Fruit fly (Drosophila melanogaster) whole organism, embryonic: Measurements from ENCODE around the gene CG46307.
A peak's percentile ranks its signal among the peaks of the same experiment; 100 is the strongest.

ENCODE experiments used
- Atf6 ChIP-seq: fragments of 200-800 bp; sonication (Bioruptor generic); IDR thresholded peaks from 2 replicates; pipeline ENCODE4 v1.3.6; 2022; ENCODE audit warnings: missing biosample characterization, missing genetic modification characterization
- C15 ChIP-seq: fragments of 200-800 bp; sonication (Bioruptor generic); IDR thresholded peaks from 3 replicates; pipeline ENCODE4 v1.3.6; 2022; ENCODE audit warnings: missing biosample characterization, missing genetic modification characterization
- CG10267 ChIP-seq: fragments of 200-800 bp; sonication (Bioruptor generic); optimal IDR thresholded peaks from 2 replicates; lab custom pipeline; 2018; ENCODE audit warnings: missing biosample characterization, mild to moderate bottlenecking, missing genetic modification characterization, moderate library complexity
- CG10274 ChIP-seq: fragments of 200-800 bp; sonication (Bioruptor generic); optimal IDR thresholded peaks from 3 replicates; lab custom pipeline; 2017; ENCODE audit warnings: missing biosample characterization, mild to moderate bottlenecking, missing genetic modification characterization
- CG10565 ChIP-seq: fragments of 200-800 bp; sonication (Bioruptor generic); optimal IDR thresholded peaks from 3 replicates; lab custom pipeline; 2016; ENCODE audit warnings: missing biosample characterization, mild to moderate bottlenecking, missing genetic modification characterization
- CG1233 ChIP-seq: fragments of 200-800 bp; sonication (Bioruptor generic); optimal IDR thresholded peaks from 4 replicates; lab custom pipeline; 2018; ENCODE audit warnings: missing biosample characterization, mild to moderate bottlenecking, missing genetic modification characterization
- CG13624 ChIP-seq: fragments of 200-800 bp; sonication (Bioruptor generic); optimal IDR thresholded peaks from 2 replicates; lab custom pipeline; 2016; ENCODE audit warnings: missing biosample characterization, missing genetic modification characterization
- CG14014 ChIP-seq: fragments of 200-800 bp; sonication (Bioruptor generic); IDR thresholded peaks from 2 replicates; pipeline ENCODE4 v1.3.6; 2022; ENCODE audit warnings: missing biosample characterization, missing genetic modification characterization
- CG16779 ChIP-seq: fragments of 200-800 bp; sonication (Bioruptor generic); IDR thresholded peaks from 2 replicates; pipeline ENCODE4 v1.3.6; 2022; ENCODE audit warnings: missing biosample characterization, missing genetic modification characterization
- CG17829 ChIP-seq: fragments of 200-800 bp; optimal IDR thresholded peaks from 2 replicates; lab custom pipeline; 2019; ENCODE audit warnings: missing biosample characterization, mild to moderate bottlenecking, missing genetic modification characterization, moderate library complexity
- CG1792 ChIP-seq: fragments of 200-800 bp; sonication (Bioruptor generic); optimal IDR thresholded peaks from 2 replicates; lab custom pipeline; 2016; ENCODE audit warnings: missing biosample characterization, missing genetic modification characterization
- CG18599 ChIP-seq: fragments of 200-800 bp; sonication (Bioruptor generic); optimal IDR thresholded peaks from 3 replicates; lab custom pipeline; 2017; ENCODE audit warnings: missing biosample characterization, missing genetic modification characterization, mild to moderate bottlenecking, moderate library complexity, missing genetic modification reagents
- CG2116 ChIP-seq: fragments of 200-800 bp; sonication (Bioruptor generic); optimal IDR thresholded peaks from 3 replicates; lab custom pipeline; 2018; ENCODE audit warnings: missing biosample characterization, mild to moderate bottlenecking, missing genetic modification characterization
- CG30020 ChIP-seq: fragments of 200-800 bp; optimal IDR thresholded peaks from 2 replicates; lab custom pipeline; 2019; ENCODE audit warnings: missing biosample characterization, mild to moderate bottlenecking, missing genetic modification characterization, moderate library complexity
- CG3065 ChIP-seq: fragments of 200-800 bp; sonication (Bioruptor generic); optimal IDR thresholded peaks from 2 replicates; lab custom pipeline; 2016; ENCODE audit warnings: missing biosample characterization, missing genetic modification characterization
- CG32532 ChIP-seq: fragments of 200-800 bp; sonication (Bioruptor generic); IDR thresholded peaks from 2 replicates; pipeline ENCODE4 v1.3.6; 2022; ENCODE audit warnings: missing biosample characterization, missing genetic modification characterization
- CG3726 ChIP-seq: fragments of 200-800 bp; sonication (Bioruptor generic); IDR thresholded peaks from 3 replicates; pipeline ENCODE4, ENCODE4 v1.3.6; 2022; ENCODE audit warnings: missing biosample characterization, missing genetic modification characterization
- CG42726 ChIP-seq: fragments of 200-800 bp; sonication (Bioruptor generic); IDR thresholded peaks from 2 replicates; pipeline ENCODE4 v1.3.6; 2022; ENCODE audit warnings: missing biosample characterization, missing genetic modification characterization; ENCODE audit not compliant: partially characterized antibody
- CG4404 ChIP-seq: fragments of 200-800 bp; sonication (Bioruptor generic); IDR thresholded peaks from 2 replicates; pipeline ENCODE4 v1.3.6; 2022; ENCODE audit warnings: missing biosample characterization, missing genetic modification characterization
- CG4424 ChIP-seq: fragments of 200-800 bp; sonication (Bioruptor generic); optimal IDR thresholded peaks from 3 replicates; lab custom pipeline; 2016; ENCODE audit warnings: missing biosample characterization, missing genetic modification characterization
- Chrac-16 ChIP-seq: fragments of 200-800 bp; sonication (Bioruptor generic); optimal IDR thresholded peaks from 3 replicates; lab custom pipeline; 2016; ENCODE audit warnings: missing biosample characterization, missing genetic modification characterization
- Doc2 ChIP-seq: fragments of 200-800 bp; sonication (Bioruptor generic); IDR thresholded peaks from 2 replicates; pipeline ENCODE4 v1.3.6; 2022; ENCODE audit warnings: missing biosample characterization, missing genetic modification characterization
- Dp ChIP-seq: fragments of 200-800 bp; sonication (Bioruptor generic); optimal IDR thresholded peaks from 2 replicates; lab custom pipeline; 2018; ENCODE audit warnings: missing biosample characterization, mild to moderate bottlenecking, missing genetic modification characterization, moderate library complexity
- Eip74EF ChIP-seq, 2 experiments: fragments of 200-800 bp in 1 of 2; fragments of >200 bp in 1 of 2; sonication (Bioruptor generic) in 1 of 2; optimal IDR thresholded peaks; 2 replicates each; lab custom pipeline; 2017 to 2019; ENCODE audit warnings: missing biosample characterization in 2 of 2, missing genetic modification characterization in 2 of 2, mild to moderate bottlenecking in 1 of 2, moderate library complexity in 1 of 2
- Ets97D ChIP-seq: fragments of 200-800 bp; sonication (Bioruptor generic); optimal IDR thresholded peaks from 3 replicates; lab custom pipeline; 2016; ENCODE audit warnings: missing biosample characterization, missing genetic modification characterization
- Fer3 ChIP-seq: fragments of 200-800 bp; sonication (Bioruptor generic); optimal IDR thresholded peaks from 2 replicates; lab custom pipeline; 2018; ENCODE audit warnings: missing biosample characterization, mild to moderate bottlenecking, missing genetic modification characterization, moderate library complexity
- Hsf ChIP-seq: fragments of 200-800 bp; sonication (Bioruptor generic); optimal IDR thresholded peaks from 3 replicates; lab custom pipeline; 2016; ENCODE audit warnings: missing biosample characterization, missing genetic modification characterization
- Lpt ChIP-seq: fragments of >200 bp; optimal IDR thresholded peaks from 2 replicates; lab custom pipeline; 2018; ENCODE audit warnings: missing biosample characterization, missing genetic modification characterization
- Mes4 ChIP-seq: fragments of 200-800 bp; sonication (Bioruptor generic); optimal IDR thresholded peaks from 2 replicates; lab custom pipeline; 2016; ENCODE audit warnings: missing biosample characterization, missing genetic modification characterization
- NC2β ChIP-seq: fragments of 200-800 bp; sonication (Bioruptor generic); optimal IDR thresholded peaks from 2 replicates; lab custom pipeline; 2016; ENCODE audit warnings: missing biosample characterization, missing genetic modification characterization
- Rx ChIP-seq: fragments of 200-800 bp; sonication (Bioruptor generic); IDR thresholded peaks from 2 replicates; pipeline ENCODE4 v1.3.6; 2022; ENCODE audit warnings: missing biosample characterization, missing genetic modification characterization
- Sox100B ChIP-seq: fragments of 200-800 bp; sonication (Bioruptor generic); optimal IDR thresholded peaks from 3 replicates; lab custom pipeline; 2018; ENCODE audit warnings: missing biosample characterization, mild to moderate bottlenecking, missing genetic modification characterization
- ap ChIP-seq: fragments of 200-800 bp; sonication (Bioruptor generic); IDR thresholded peaks from 2 replicates; pipeline ENCODE4 v1.3.6; 2022; ENCODE audit warnings: missing biosample characterization, missing genetic modification characterization
- ato ChIP-seq: fragments of 200-800 bp; sonication (Bioruptor generic); IDR thresholded peaks from 2 replicates; pipeline ENCODE4 v1.3.6; 2022; ENCODE audit warnings: missing biosample characterization, missing genetic modification characterization; ENCODE audit not compliant: partially characterized antibody
- bab2 ChIP-seq: fragments of 200-800 bp; sonication (Bioruptor generic); optimal IDR thresholded peaks from 2 replicates; lab custom pipeline; 2016; ENCODE audit warnings: missing biosample characterization, missing genetic modification characterization
- bbx ChIP-seq: fragments of 200-800 bp; sonication (Bioruptor generic); IDR thresholded peaks from 2 replicates; pipeline ENCODE4 v1.3.6; 2022; ENCODE audit warnings: missing biosample characterization, missing genetic modification characterization; ENCODE audit not compliant: partially characterized antibody
- dpn ChIP-seq, 2 experiments: fragments of 200-800 bp; sonication (Bioruptor generic); optimal IDR thresholded peaks; 3 replicates each; lab custom pipeline; 2016; ENCODE audit warnings: missing biosample characterization in 2 of 2, missing genetic modification characterization in 2 of 2
- fd102C ChIP-seq: fragments of 200-800 bp; sonication (Bioruptor generic); optimal IDR thresholded peaks from 2 replicates; lab custom pipeline; 2018; ENCODE audit warnings: missing biosample characterization, mild to moderate bottlenecking, missing genetic modification characterization, moderate library complexity
- gce ChIP-seq: fragments of 200-800 bp; sonication (Bioruptor generic); IDR thresholded peaks from 3 replicates; pipeline ENCODE4 v1.3.6; 2022; ENCODE audit warnings: missing biosample characterization, missing genetic modification characterization
- gsb ChIP-seq: fragments of 200-800 bp; sonication (Bioruptor generic); IDR thresholded peaks from 2 replicates; pipeline ENCODE4 v1.3.6; 2022; ENCODE audit warnings: missing biosample characterization, missing genetic modification characterization
- kah ChIP-seq: fragments of 200-800 bp; sonication (Bioruptor generic); optimal IDR thresholded peaks from 2 replicates; lab custom pipeline; 2018; ENCODE audit warnings: missing biosample characterization, mild to moderate bottlenecking, missing genetic modification characterization
- ken ChIP-seq: fragments of 200-800 bp; sonication (Bioruptor generic); IDR thresholded peaks from 3 replicates; pipeline ENCODE4 v1.3.6; 2022; ENCODE audit warnings: missing biosample characterization, missing genetic modification characterization
- luna ChIP-seq: fragments of 200-800 bp; sonication (Bioruptor generic); optimal IDR thresholded peaks from 2 replicates; lab custom pipeline; 2016; ENCODE audit warnings: missing biosample characterization, missing genetic modification characterization
- maf-S ChIP-seq: fragments of 200-800 bp; sonication (Bioruptor generic); optimal IDR thresholded peaks from 2 replicates; lab custom pipeline; 2016; ENCODE audit warnings: missing biosample characterization, missing genetic modification characterization
- nmo ChIP-seq: fragments of 200-800 bp; sonication (Bioruptor generic); optimal IDR thresholded peaks from 2 replicates; lab custom pipeline; 2018; ENCODE audit warnings: missing biosample characterization, mild to moderate bottlenecking, missing genetic modification characterization, moderate library complexity
- pan ChIP-seq, 4 experiments: fragments of >200 bp in 3 of 4; fragments of 200-800 bp in 1 of 4; sonication (Bioruptor generic) in 1 of 4; optimal IDR thresholded peaks in 3 of 4; IDR thresholded peaks in 1 of 4; 2 replicates each; pipeline versions ENCODE4 v1.3.6 to Lab custom; 2017 to 2022; ENCODE audit warnings: missing biosample characterization in 2 of 4, missing genetic modification characterization in 2 of 4, mixed read lengths in 1 of 4
- pros ChIP-seq: fragments of 200-800 bp; sonication (Bioruptor generic); optimal IDR thresholded peaks from 3 replicates; lab custom pipeline; 2019; ENCODE audit warnings: missing biosample characterization, mild to moderate bottlenecking, missing genetic modification characterization, moderate library complexity
- pum ChIP-seq: fragments of 200-800 bp; sonication (Bioruptor generic); optimal IDR thresholded peaks from 2 replicates; lab custom pipeline; 2016; ENCODE audit warnings: missing biosample characterization, missing genetic modification characterization
- slou ChIP-seq: fragments of 200-800 bp; sonication (Bioruptor generic); optimal IDR thresholded peaks from 3 replicates; lab custom pipeline; 2016; ENCODE audit warnings: missing biosample characterization, missing genetic modification characterization
- tap ChIP-seq: fragments of 200-800 bp; optimal IDR thresholded peaks from 3 replicates; lab custom pipeline; 2019; ENCODE audit warnings: missing biosample characterization, mild to moderate bottlenecking, missing genetic modification characterization, moderate library complexity
- tgo ChIP-seq: fragments of 200-800 bp; sonication (Bioruptor generic); IDR thresholded peaks from 3 replicates; pipeline ENCODE4 v1.3.6; 2022; ENCODE audit warnings: missing biosample characterization, missing genetic modification characterization

The CG46307 gene

DNA sequence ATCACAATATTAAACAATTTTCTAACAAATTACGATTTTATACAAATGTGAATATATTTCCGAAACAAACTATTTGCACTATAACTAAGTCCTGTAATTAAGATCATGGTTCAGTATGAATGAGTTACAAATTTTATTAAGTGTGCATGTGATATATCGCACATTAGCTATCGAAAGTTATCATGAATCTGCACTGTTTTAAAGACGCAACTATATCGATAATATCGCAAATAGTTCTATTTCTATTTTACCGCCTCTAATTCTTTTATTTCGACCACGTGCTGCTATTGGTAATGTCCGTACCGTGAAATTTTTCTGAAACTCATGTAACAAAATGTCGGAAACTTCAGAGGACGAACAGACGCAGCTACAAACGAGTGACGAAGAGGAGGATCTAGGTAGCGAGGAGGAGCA, 38.6 kb downstream of the CG46307 start, which contains the start of gene pths (continued):
- TF ChIP-seq CG4424 (peak; percentile 33), nmo (GFP tag; lab: Kevin White, UChicago) (peak; percentile 76), CG42726 (peak; percentile 83), CG32532 (peak; percentile 65), CG18599 (no peak), Atf6 (GFP tag; lab: Robert Waterston, UW) (no peak), ken (GFP tag; lab: Robert Waterston, UW) (peak; percentile 47; the same call in 1 of the 3 replicates), Doc2 (no peak), Lpt (GFP tag; lab: Kevin White, UChicago) (no peak), CG30020 (tag; lab: Kevin White, UChicago) (peak; percentile 98), Hsf (GFP tag; lab: Kevin White, UChicago) (peak; percentile 67), Rx (GFP tag; lab: Robert Waterston, UW) (no peak), gsb (no peak), NC2β (peak; percentile 60), ap (no peak), CG1233 (no peak), CG4404 (no peak; the same call in 1 of the 2 replicates), CG10565 (GFP tag; lab: Kevin White, UChicago) (no peak), slou (GFP tag; lab: Kevin White, UChicago) (peak; percentile 60), pan (optimal IDR thresholded peaks at IDR 0.05; lab: Kevin White, UChicago) (no peak), pan (GFP tag; optimal IDR thresholded peaks at IDR 0.05 in 1 of 2, IDR thresholded peaks at IDR 0.05 in 1 of 2) (peak in 1 of 2 experiments; percentile 51), bbx (peak; percentile 89), CG2116 (peak; percentile 96), Sox100B (no peak), C15 (GFP tag; lab: Robert Waterston, UW) (no peak), fd102C (no peak), CG14014 (peak; percentile 37; the same call in 1 of the 2 replicates), CG10267 (tag; lab: Kevin White, UChicago) (peak; percentile 48), CG3726 (GFP tag; lab: Robert Waterston, UW) (no peak), CG17829 (tag; lab: Kevin White, UChicago) (peak; percentile 39), pum (GFP tag; lab: Kevin White, UChicago) (peak; percentile 35), maf-S (GFP tag; lab: Kevin White, UChicago) (peak; percentile 50), dpn (GFP tag; optimal IDR thresholded peaks at IDR 0.05; lab: Kevin White, UChicago) (peak; percentile 15 to 65), tap (tag; lab: Kevin White, UChicago) (no peak), bab2 (GFP tag; lab: Kevin White, UChicago) (peak; percentile 35), CG3065 (GFP tag; lab: Kevin White, UChicago) (no peak), pros (no peak), ato (GFP tag; lab: Robert Waterston, UW) (peak; percentile 71; the same call in 1 of the 2 replicates), CG13624 (peak; percentile 53), gce (GFP tag; lab: Robert Waterston, UW) (no peak), Ets97D (peak; percentile 83), Mes4 (GFP tag; lab: Kevin White, UChicago) (peak; percentile 40), Chrac-16 (GFP tag; lab: Kevin White, UChicago) (peak; percentile 40), Fer3 (tag; lab: Kevin White, UChicago) (peak; percentile 44), Eip74EF (GFP tag; optimal IDR thresholded peaks at IDR 0.05; lab: Kevin White, UChicago) (no peak), CG1792 (GFP tag; lab: Kevin White, UChicago) (no peak), CG10274 (GFP tag; lab: Kevin White, UChicago) (no peak), tgo (GFP tag; lab: Robert Waterston, UW) (0 out of 3 replicates have a peak, but pooled peaks have one; percentile 25), luna (no peak), Dp (peak; percentile 23), CG16779 (GFP tag; lab: Robert Waterston, UW) (no peak), kah (GFP tag; lab: Kevin White, UChicago) (no peak)
